Worm (Caenorhabditis elegans) whole organism, young adult: ENCODE data around the gene fbxa-65.

ENCODE experiments used
- ama-1 ChIP-seq, 3 experiments: fragments of 150-350 bp in 1 of 3; sonication (generic microtip) in 2 of 3; optimal IDR thresholded peaks; 2 replicates each; lab custom pipeline; 2014 to 2018; ENCODE audit warnings: missing biosample characterization in 2 of 3, missing genetic modification characterization in 2 of 3, missing genetic modification reagents in 2 of 3
- lin-40 ChIP-seq: sonication (generic microtip); optimal IDR thresholded peaks from 2 replicates; lab custom pipeline; 2016; ENCODE audit warnings: missing genetic modification characterization, mild to moderate bottlenecking, missing compliant biosample characterization, missing genotype, missing genetic modification reagents
- nfyb-1 ChIP-seq: fragments of 200-800 bp; sonication (Bioruptor generic); IDR thresholded peaks from 2 replicates; pipeline ENCODE4 v1.3.6; 2022; ENCODE audit warnings: missing genetic modification reagents, missing genetic modification characterization, missing compliant biosample characterization
- snpc-1.3 ChIP-seq: sonication (generic microtip); optimal IDR thresholded peaks from 2 replicates; lab custom pipeline; 2017; ENCODE audit warnings: missing genetic modification characterization, mild to moderate bottlenecking, missing compliant biosample characterization, antibody characterized with exemption, moderate library complexity, missing genotype, missing genetic modification reagents; ENCODE audit not compliant: insufficient read depth
- ztf-22 ChIP-seq: fragments of 200-800 bp; sonication (Bioruptor generic); optimal IDR thresholded peaks from 2 replicates; lab custom pipeline; 2018; ENCODE audit warnings: mild to moderate bottlenecking, missing genetic modification characterization, moderate library complexity, missing compliant biosample characterization
- ztf-25 ChIP-seq: fragments of 200-800 bp; sonication (Bioruptor generic); IDR thresholded peaks from 2 replicates; pipeline ENCODE4 v1.3.6; 2022; ENCODE audit warnings: missing genetic modification reagents, missing genetic modification characterization, missing compliant biosample characterization

DNA sequence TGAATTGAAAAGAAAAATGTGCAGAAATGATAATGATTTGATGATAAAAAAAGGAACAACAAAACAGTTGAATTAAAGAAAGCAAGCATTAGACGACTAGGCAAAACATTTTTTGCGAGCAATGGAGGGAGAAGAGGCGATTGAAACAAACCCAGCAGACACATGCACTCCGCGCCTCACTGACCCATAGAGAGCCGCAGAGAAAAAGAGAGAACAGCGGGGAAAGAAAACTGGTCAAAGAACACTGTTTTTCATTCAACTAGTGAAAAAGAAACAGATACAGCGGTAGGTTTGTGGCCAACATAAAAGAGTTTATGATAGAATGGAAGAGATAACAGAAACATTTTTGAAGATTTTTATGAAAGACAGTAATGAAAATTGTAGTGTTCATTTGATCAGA is 42.0 kb upstream of the fbxa-65 start:
- no peak for TF ChIP-seq ztf-22 (GFP tag; lab: Kevin White, UChicago)
- TF ChIP-seq ztf-25, result no peak
- TF ChIP-seq ama-1 (optimal IDR thresholded peaks at IDR 0.05; lab: Kevin White, UChicago), result no peak
- no peak for TF ChIP-seq ama-1 (GFP tag; optimal IDR thresholded peaks at IDR 0.05; lab: Kevin White, UChicago)
- TF ChIP-seq nfyb-1 (GFP tag; lab: Robert Waterston, UW), result no peak
- TF ChIP-seq lin-40 (tag; lab: Kevin White, UChicago), result no peak
- no peak for TF ChIP-seq snpc-1.3 (tag; lab: Kevin White, UChicago)
